Fruit fly (Drosophila melanogaster): Measurements from ENCODE around the gene CG14118.

dm6 chr3L:12861255-12861899, 31.1 kb upstream of the CG14118 start, which contains the start of gene CG32107:
- TF ChIP-seq CG17806 (tag; optimal IDR thresholded peaks at IDR 0.05) (no peak), CG15710 (tag; optimal IDR thresholded peaks at IDR 0.05) (no peak), EcR (GFP tag; optimal IDR thresholded peaks at IDR 0.05) (no peak), CG14655 (GFP tag; optimal IDR thresholded peaks at IDR 0.05) (no peak), Pif1A (GFP tag; optimal IDR thresholded peaks at IDR 0.05) (no peak), CG8159 (tag; optimal IDR thresholded peaks at IDR 0.05) (no peak), Pif1B (GFP tag; optimal IDR thresholded peaks at IDR 0.05) (no peak)

Data from whole organism, pupa.